Fruit fly (Drosophila melanogaster) whole organism, embryonic: ENCODE data around the gene MsrA.

Experiments
- Ada2b ChIP-seq: fragments of 200-800 bp; sonication (Bioruptor generic); IDR thresholded peaks from 2 replicates; pipeline ENCODE4 v1.3.6; 2022; ENCODE audit warnings: missing biosample characterization, missing genetic modification characterization
- Antp ChIP-seq: fragments of 200-800 bp; sonication (Bioruptor generic); optimal IDR thresholded peaks from 3 replicates; lab custom pipeline; 2016; ENCODE audit warnings: missing biosample characterization, missing genetic modification characterization
- B-H2 ChIP-seq: fragments of 200-800 bp; sonication (Bioruptor generic); optimal IDR thresholded peaks from 2 replicates; lab custom pipeline; 2018; ENCODE audit warnings: missing biosample characterization, mild to moderate bottlenecking, missing genetic modification characterization
- CG10321 ChIP-seq: fragments of 200-800 bp; sonication (Bioruptor generic); IDR thresholded peaks from 2 replicates; pipeline ENCODE4 v1.3.6; 2022; ENCODE audit warnings: missing biosample characterization, missing genetic modification characterization
- CG10462 ChIP-seq: fragments of 200-800 bp; sonication (Bioruptor generic); optimal IDR thresholded peaks from 2 replicates; lab custom pipeline; 2016; ENCODE audit warnings: missing biosample characterization, missing genetic modification characterization
- CG11093 ChIP-seq: fragments of 200-800 bp; sonication (Bioruptor generic); IDR thresholded peaks from 3 replicates; pipeline ENCODE4 v1.3.6; 2022; ENCODE audit warnings: missing biosample characterization, missing genetic modification characterization
- CG11695 ChIP-seq: fragments of 200-800 bp; sonication (Bioruptor generic); IDR thresholded peaks from 3 replicates; pipeline ENCODE4 v1.3.6; 2022; ENCODE audit warnings: missing biosample characterization, missing genetic modification characterization
- CG12769 ChIP-seq: fragments of 200-800 bp; sonication (Bioruptor generic); optimal IDR thresholded peaks from 2 replicates; lab custom pipeline; 2019; ENCODE audit warnings: missing biosample characterization, mild to moderate bottlenecking, missing genetic modification characterization, moderate library complexity
- CG12942 ChIP-seq: fragments of 200-800 bp; sonication (Bioruptor generic); optimal IDR thresholded peaks from 3 replicates; lab custom pipeline; 2016; ENCODE audit warnings: missing biosample characterization, missing genetic modification characterization
- CG13287 ChIP-seq: fragments of 200-800 bp; sonication (Bioruptor generic); IDR thresholded peaks from 2 replicates; pipeline ENCODE4 v1.3.6; 2022; ENCODE audit warnings: missing biosample characterization, missing genetic modification characterization; ENCODE audit not compliant: partially characterized antibody
- CG13894 ChIP-seq: fragments of 200-800 bp; sonication (Bioruptor generic); optimal IDR thresholded peaks from 3 replicates; lab custom pipeline; 2018; ENCODE audit warnings: missing biosample characterization, mild to moderate bottlenecking, missing genetic modification characterization, moderate library complexity
- CG15479 ChIP-seq: fragments of 200-800 bp; sonication (Bioruptor generic); optimal IDR thresholded peaks from 3 replicates; lab custom pipeline; 2019; ENCODE audit warnings: missing biosample characterization, mild to moderate bottlenecking, missing genetic modification characterization, moderate library complexity
- CG15514 ChIP-seq: fragments of 200-800 bp; sonication (Bioruptor generic); optimal IDR thresholded peaks from 3 replicates; lab custom pipeline; 2017; ENCODE audit warnings: missing biosample characterization, missing genetic modification characterization, mild to moderate bottlenecking, moderate library complexity, missing genetic modification reagents
- CG1603 ChIP-seq: fragments of 200-800 bp; sonication (Bioruptor generic); optimal IDR thresholded peaks from 2 replicates; lab custom pipeline; 2019; ENCODE audit warnings: missing biosample characterization, mild to moderate bottlenecking, missing genetic modification characterization, moderate library complexity
- CG16863 ChIP-seq: fragments of 200-800 bp; sonication (Bioruptor generic); optimal IDR thresholded peaks from 3 replicates; lab custom pipeline; 2016; ENCODE audit warnings: missing biosample characterization, missing genetic modification characterization
- CG18764 ChIP-seq: fragments of 200-800 bp; sonication (Bioruptor generic); optimal IDR thresholded peaks from 3 replicates; lab custom pipeline; 2016; ENCODE audit warnings: missing biosample characterization, missing genetic modification characterization
- CG2712 ChIP-seq: fragments of 200-800 bp; optimal IDR thresholded peaks from 3 replicates; lab custom pipeline; 2019; ENCODE audit warnings: missing biosample characterization, mild to moderate bottlenecking, missing genetic modification characterization, moderate library complexity
- CG3163 ChIP-seq: fragments of 200-800 bp; sonication (Bioruptor generic); optimal IDR thresholded peaks from 3 replicates; lab custom pipeline; 2016; ENCODE audit warnings: missing biosample characterization, missing genetic modification characterization
- CG32532 ChIP-seq: fragments of 200-800 bp; sonication (Bioruptor generic); IDR thresholded peaks from 2 replicates; pipeline ENCODE4 v1.3.6; 2022; ENCODE audit warnings: missing biosample characterization, missing genetic modification characterization
- CG32767 ChIP-seq: fragments of 200-800 bp; sonication (Bioruptor generic); IDR thresholded peaks from 2 replicates; pipeline ENCODE4 v1.3.6; 2022; ENCODE audit warnings: missing biosample characterization, missing genetic modification characterization
- CG3995 ChIP-seq: fragments of 200-800 bp; sonication (Bioruptor generic); optimal IDR thresholded peaks from 3 replicates; lab custom pipeline; 2016; ENCODE audit warnings: missing biosample characterization, missing genetic modification characterization
- CG5245 ChIP-seq: fragments of 200-800 bp; sonication (Bioruptor generic); optimal IDR thresholded peaks from 3 replicates; lab custom pipeline; 2016; ENCODE audit warnings: missing biosample characterization, missing genetic modification characterization
- CG6654 ChIP-seq: fragments of 200-800 bp; sonication (Bioruptor generic); optimal IDR thresholded peaks from 2 replicates; lab custom pipeline; 2017; ENCODE audit warnings: missing biosample characterization, mild to moderate bottlenecking, missing genetic modification characterization
- CG7556 ChIP-seq: fragments of 200-800 bp; sonication (Bioruptor generic); optimal IDR thresholded peaks from 2 replicates; lab custom pipeline; 2017; ENCODE audit warnings: missing biosample characterization, mild to moderate bottlenecking, missing genetic modification characterization
- Fer1 ChIP-seq: fragments of 200-800 bp; sonication (Bioruptor generic); optimal IDR thresholded peaks from 2 replicates; lab custom pipeline; 2017; ENCODE audit warnings: missing biosample characterization, mild to moderate bottlenecking, missing genetic modification characterization
- H2.0 ChIP-seq: fragments of 200-800 bp; sonication (Bioruptor generic); IDR thresholded peaks from 2 replicates; pipeline ENCODE4 v1.3.6; 2022; ENCODE audit warnings: missing biosample characterization, missing genetic modification characterization
- Nf-YC ChIP-seq: fragments of 200-800 bp; optimal IDR thresholded peaks from 3 replicates; lab custom pipeline; 2019; ENCODE audit warnings: missing biosample characterization, mild to moderate bottlenecking, missing genetic modification characterization, moderate library complexity
- Sox100B ChIP-seq: fragments of 200-800 bp; sonication (Bioruptor generic); optimal IDR thresholded peaks from 3 replicates; lab custom pipeline; 2018; ENCODE audit warnings: missing biosample characterization, mild to moderate bottlenecking, missing genetic modification characterization
- Xrp1 ChIP-seq: fragments of 200-800 bp; sonication (Bioruptor generic); IDR thresholded peaks from 2 replicates; pipeline ENCODE4 v1.3.6; 2022; ENCODE audit warnings: missing biosample characterization, missing genetic modification characterization
- ab ChIP-seq: fragments of 200-800 bp; sonication (Bioruptor generic); optimal IDR thresholded peaks from 2 replicates; lab custom pipeline; 2016; ENCODE audit warnings: missing biosample characterization, missing genetic modification characterization
- az2 ChIP-seq: fragments of 200-800 bp; sonication (Bioruptor generic); optimal IDR thresholded peaks from 3 replicates; lab custom pipeline; 2016; ENCODE audit warnings: missing biosample characterization, missing genetic modification characterization
- bbx ChIP-seq: fragments of 200-800 bp; sonication (Bioruptor generic); IDR thresholded peaks from 2 replicates; pipeline ENCODE4 v1.3.6; 2022; ENCODE audit warnings: missing biosample characterization, missing genetic modification characterization; ENCODE audit not compliant: partially characterized antibody
- caup ChIP-seq: fragments of 200-800 bp; sonication (Bioruptor generic); optimal IDR thresholded peaks from 3 replicates; lab custom pipeline; 2017; ENCODE audit warnings: missing biosample characterization, mild to moderate bottlenecking, missing genetic modification characterization, moderate library complexity; ENCODE audit not compliant: severe bottlenecking
- dimm ChIP-seq: fragments of 200-800 bp; sonication (Bioruptor generic); IDR thresholded peaks from 2 replicates; pipeline ENCODE4 v1.3.6; 2022; ENCODE audit warnings: missing biosample characterization, missing genetic modification characterization
- disco-r ChIP-seq: fragments of 200-800 bp; sonication (Bioruptor generic); optimal IDR thresholded peaks from 2 replicates; lab custom pipeline; 2016; ENCODE audit warnings: missing biosample characterization, missing genetic modification characterization
- exex ChIP-seq: fragments of 200-800 bp; sonication (Bioruptor generic); optimal IDR thresholded peaks from 4 replicates; lab custom pipeline; 2018; ENCODE audit warnings: missing biosample characterization, mild to moderate bottlenecking, missing genetic modification characterization, moderate library complexity
- gfzf ChIP-seq: fragments of 200-800 bp; sonication (Bioruptor generic); optimal IDR thresholded peaks from 2 replicates; lab custom pipeline; 2016; ENCODE audit warnings: missing biosample characterization, mild to moderate bottlenecking, missing genetic modification characterization, moderate library complexity
- gro ChIP-seq: fragments of 200-800 bp; sonication (Bioruptor generic); optimal IDR thresholded peaks from 2 replicates; lab custom pipeline; 2016; ENCODE audit warnings: missing biosample characterization, missing genetic modification characterization
- hbn ChIP-seq: fragments of 200-800 bp; sonication (Bioruptor generic); IDR thresholded peaks from 2 replicates; pipeline ENCODE4 v1.3.6; 2022; ENCODE audit warnings: missing biosample characterization, missing genetic modification characterization; ENCODE audit not compliant: partially characterized antibody
- her ChIP-seq: fragments of 200-800 bp; sonication (Bioruptor generic); optimal IDR thresholded peaks from 2 replicates; lab custom pipeline; 2016; ENCODE audit warnings: missing biosample characterization, missing genetic modification characterization
- mam ChIP-seq: fragments of 200-800 bp; sonication (Bioruptor generic); optimal IDR thresholded peaks from 3 replicates; lab custom pipeline; 2016; ENCODE audit warnings: missing biosample characterization, missing genetic modification characterization
- nmo ChIP-seq: fragments of 200-800 bp; sonication (Bioruptor generic); optimal IDR thresholded peaks from 2 replicates; lab custom pipeline; 2018; ENCODE audit warnings: missing biosample characterization, mild to moderate bottlenecking, missing genetic modification characterization, moderate library complexity
- ranshi ChIP-seq: fragments of 200-800 bp; sonication (Bioruptor generic); IDR thresholded peaks from 2 replicates; pipeline ENCODE4 v1.3.6; 2022; ENCODE audit warnings: missing biosample characterization, missing genetic modification characterization
- sens ChIP-seq: fragments of 200-800 bp; sonication (Bioruptor generic); peaks from one replicate; lab custom pipeline; 2016; ENCODE audit warnings: missing biosample characterization, missing genetic modification characterization
- sna ChIP-seq: fragments of 200-800 bp; sonication (Bioruptor generic); IDR thresholded peaks from 2 replicates; pipeline ENCODE4 v1.3.6; 2022; ENCODE audit warnings: missing biosample characterization, missing genetic modification characterization; ENCODE audit not compliant: partially characterized antibody
- sqz ChIP-seq: fragments of 200-800 bp; sonication (Bioruptor generic); optimal IDR thresholded peaks from 3 replicates; lab custom pipeline; 2018; ENCODE audit warnings: missing biosample characterization, mild to moderate bottlenecking, missing genetic modification characterization
- tna ChIP-seq: fragments of 200-800 bp; sonication (Bioruptor generic); IDR thresholded peaks from 2 replicates; pipeline ENCODE4 v1.3.6; 2022; ENCODE audit warnings: missing biosample characterization, missing genetic modification characterization; ENCODE audit not compliant: partially characterized antibody

Gene MsrA

dm6 chr3L:15513264-15513663 lies 2.4 kb downstream of the MsrA start:
- TF ChIP-seq CG16863 (GFP tag; lab: Kevin White, UChicago) (no peak), Xrp1 (GFP tag; lab: Robert Waterston, UW) (no peak), CG12942 (GFP tag; lab: Kevin White, UChicago) (no peak)

dm6 chr3L:15513726-15514125 lies 2.9 kb downstream of the MsrA start:
- TF ChIP-seq gfzf (GFP tag; lab: Kevin White, UChicago) (no peak), exex (peak; percentile 49), mam (no peak), caup (GFP tag; lab: Kevin White, UChicago) (no peak), nmo (GFP tag; lab: Kevin White, UChicago) (no peak)

dm6 chr3L:15514405-15514804 lies 3.6 kb downstream of the MsrA start:
- TF ChIP-seq CG12769 (peak; percentile 66), CG2712 (tag; lab: Kevin White, UChicago) (no peak), disco-r (GFP tag; lab: Kevin White, UChicago) (no peak), Xrp1 (GFP tag; lab: Robert Waterston, UW) (0 out of 2 replicates have a peak, but pooled peaks have one; percentile 10), H2.0 (GFP tag; lab: Robert Waterston, UW) (no peak), CG5245 (no peak), Nf-YC (tag; lab: Kevin White, UChicago) (no peak), Sox100B (no peak), B-H2 (GFP tag; lab: Kevin White, UChicago) (no peak), CG10321 (0 out of 2 replicates have a peak, but pooled peaks have one; percentile 45), tna (GFP tag; lab: Robert Waterston, UW) (peak; percentile 11; the same call in 1 of the 2 replicates), CG15514 (GFP tag; lab: Kevin White, UChicago) (peak; percentile 12), sna (GFP tag; lab: Robert Waterston, UW) (peak; percentile 38; the same call in 1 of the 2 replicates), gro (GFP tag; lab: Kevin White, UChicago) (peak; percentile 14), CG13287 (peak; percentile 68), bbx (GFP tag; lab: Robert Waterston, UW) (no peak), CG3163 (GFP tag; lab: Kevin White, UChicago) (peak; percentile 88), CG12942 (GFP tag; lab: Kevin White, UChicago) (no peak), her (GFP tag; lab: Kevin White, UChicago) (peak; percentile 35), CG32767 (no peak), CG15479 (GFP tag; lab: Kevin White, UChicago) (no peak), sqz (peak; percentile 49), CG32532 (GFP tag; lab: Robert Waterston, UW) (peak; percentile 60; the same call in 1 of the 2 replicates), ab (GFP tag; lab: Kevin White, UChicago) (no peak), CG18764 (GFP tag; lab: Kevin White, UChicago) (no peak), CG6654 (GFP tag; lab: Kevin White, UChicago) (no peak), CG7556 (peak; percentile 13), Fer1 (peak; percentile 12), Ada2b (GFP tag; lab: Robert Waterston, UW) (no peak), CG11695 (GFP tag; lab: Robert Waterston, UW) (peak; percentile 26; the same call in 1 of the 3 replicates), Antp (GFP tag; lab: Kevin White, UChicago) (no peak), dimm (GFP tag; lab: Robert Waterston, UW) (no peak), CG10462 (GFP tag; lab: Kevin White, UChicago) (no peak), CG11093 (GFP tag; lab: Robert Waterston, UW) (no peak), ranshi (GFP tag; lab: Robert Waterston, UW) (no peak), hbn (GFP tag; lab: Robert Waterston, UW) (peak; percentile 25; the same call in 1 of the 2 replicates), CG3995 (GFP tag; lab: Kevin White, UChicago) (no peak), az2 (GFP tag; lab: Kevin White, UChicago) (no peak), sens (GFP tag; lab: Kevin White, UChicago) (peak; percentile 61), CG13894 (peak; percentile 92), CG1603 (tag; lab: Kevin White, UChicago) (no peak)
